Worm (Caenorhabditis elegans) whole organism, young adult: ENCODE data around the gene ZK1307.9.

Source experiments
- B0019.2 ChIP-seq: fragments of 200-800 bp; sonication (Bioruptor generic); conservative IDR thresholded peaks from 2 replicates; pipeline ENCODE4 v1.3.6; 2022; ENCODE audit warnings: missing genetic modification reagents, missing genetic modification characterization, missing compliant biosample characterization
- B0336.3 ChIP-seq: fragments of 200-800 bp; sonication (Bioruptor generic); IDR thresholded peaks from 2 replicates; pipeline ENCODE4 v1.3.6; 2022; ENCODE audit warnings: missing genetic modification characterization, missing compliant biosample characterization
- C06A6.2 ChIP-seq: fragments of 200-800 bp; sonication (Bioruptor generic); conservative IDR thresholded peaks from 2 replicates; pipeline ENCODE4 v1.3.6; 2022; ENCODE audit warnings: missing genetic modification characterization, missing compliant biosample characterization
- F22D6.2 ChIP-seq: sonication (generic microtip); optimal IDR thresholded peaks from 2 replicates; lab custom pipeline; 2016; ENCODE audit warnings: mild to moderate bottlenecking, missing genetic modification characterization, missing compliant biosample characterization
- F33H1.4 ChIP-seq: fragments of 200-800 bp; sonication (Bioruptor generic); IDR thresholded peaks from 2 replicates; pipeline ENCODE4 v1.3.6; 2022; ENCODE audit warnings: missing genetic modification reagents, missing genetic modification characterization, missing compliant biosample characterization
- F57C9.4 ChIP-seq: sonication (generic microtip); optimal IDR thresholded peaks from 2 replicates; lab custom pipeline; 2017; ENCODE audit warnings: mild to moderate bottlenecking, missing genetic modification characterization, missing compliant biosample characterization
- K11D2.4 ChIP-seq: fragments of 200-800 bp; sonication (Bioruptor generic); IDR thresholded peaks from 2 replicates; pipeline ENCODE4 v1.3.6; 2022; ENCODE audit warnings: missing genetic modification reagents, missing genetic modification characterization, missing compliant biosample characterization
- K12H6.12 ChIP-seq: fragments of 200-800 bp; sonication (Bioruptor generic); optimal IDR thresholded peaks from 2 replicates; lab custom pipeline; 2018; ENCODE audit warnings: mild to moderate bottlenecking, missing genetic modification characterization, missing compliant biosample characterization
- Y56A3A.18 ChIP-seq: fragments of 200-800 bp; sonication (Bioruptor generic); IDR thresholded peaks from 2 replicates; pipeline ENCODE4 v1.3.6; 2022; ENCODE audit warnings: missing genetic modification reagents, missing genetic modification characterization, missing compliant biosample characterization
- Y67H2A.10 ChIP-seq: fragments of 200-800 bp; sonication (Bioruptor generic); conservative IDR thresholded peaks from 2 replicates; pipeline ENCODE4 v1.3.6; 2022; ENCODE audit warnings: missing genetic modification reagents, missing genetic modification characterization, missing compliant biosample characterization
- ama-1 ChIP-seq, 3 experiments: fragments of 150-350 bp in 1 of 3; sonication (generic microtip) in 2 of 3; optimal IDR thresholded peaks; 2 replicates each; lab custom pipeline; 2014 to 2018; ENCODE audit warnings: missing biosample characterization in 2 of 3, missing genetic modification characterization in 2 of 3, missing genetic modification reagents in 2 of 3
- atf-7 ChIP-seq: sonication (generic microtip); optimal IDR thresholded peaks from 2 replicates; lab custom pipeline; 2017; ENCODE audit warnings: mild to moderate bottlenecking, missing genetic modification characterization, missing compliant biosample characterization
- attf-3 ChIP-seq: fragments of 200-800 bp; sonication (Bioruptor generic); conservative IDR thresholded peaks from 2 replicates; pipeline ENCODE4 v1.3.6; 2022; ENCODE audit warnings: missing genetic modification reagents, missing genetic modification characterization, missing compliant biosample characterization
- attf-5 ChIP-seq: fragments of 200-800 bp; sonication (Bioruptor generic); optimal IDR thresholded peaks from 2 replicates; lab custom pipeline; 2018; ENCODE audit warnings: mild to moderate bottlenecking, missing genetic modification characterization, missing compliant biosample characterization
- cebp-1 ChIP-seq, 2 experiments: fragments of 200-800 bp in 1 of 2; sonication (Bioruptor generic) in 1 of 2; sonication (generic microtip) in 1 of 2; IDR thresholded peaks in 1 of 2; optimal IDR thresholded peaks in 1 of 2; 2 replicates each; pipeline versions ENCODE4 v1.3.6 to Lab custom; 2017 to 2022; ENCODE audit warnings: missing compliant biosample characterization in 2 of 2, missing genetic modification characterization in 2 of 2, mild to moderate bottlenecking in 1 of 2, missing genetic modification reagents in 1 of 2, moderate library complexity in 1 of 2
- ceh-27 ChIP-seq: fragments of 200-800 bp; sonication (Bioruptor generic); optimal IDR thresholded peaks from 2 replicates; lab custom pipeline; 2018; ENCODE audit warnings: mild to moderate bottlenecking, missing genetic modification characterization, moderate library complexity, missing compliant biosample characterization
- ceh-79 ChIP-seq: sonication (generic microtip); optimal IDR thresholded peaks from 2 replicates; lab custom pipeline; 2017; ENCODE audit warnings: mild to moderate bottlenecking, missing genetic modification characterization, missing compliant biosample characterization
- die-1 ChIP-seq: sonication (generic microtip); optimal IDR thresholded peaks from 2 replicates; lab custom pipeline; 2016; ENCODE audit warnings: missing genotype, mild to moderate bottlenecking, missing genetic modification characterization, missing compliant biosample characterization
- dox-1 ChIP-seq: fragments of 200-800 bp; sonication (Bioruptor generic); IDR thresholded peaks from 2 replicates; pipeline ENCODE4 v1.3.6; 2022; ENCODE audit warnings: missing genetic modification reagents, missing genetic modification characterization, missing compliant biosample characterization
- dpff-1 ChIP-seq: sonication (generic microtip); optimal IDR thresholded peaks from 2 replicates; lab custom pipeline; 2017; ENCODE audit warnings: mild to moderate bottlenecking, missing genetic modification characterization, missing compliant biosample characterization
- egl-44 ChIP-seq: fragments of 200-800 bp; sonication (Bioruptor generic); IDR thresholded peaks from 2 replicates; pipeline ENCODE4 v1.3.6; 2022; ENCODE audit warnings: missing genetic modification reagents, missing genetic modification characterization, missing compliant biosample characterization
- ets-4 ChIP-seq: fragments of 200-800 bp; sonication (Bioruptor generic); optimal IDR thresholded peaks from 2 replicates; lab custom pipeline; 2018; ENCODE audit warnings: mild to moderate bottlenecking, missing genetic modification characterization, missing compliant biosample characterization
- gei-17 ChIP-seq: fragments of 200-800 bp; sonication (Bioruptor generic); optimal IDR thresholded peaks from 2 replicates; lab custom pipeline; 2018; ENCODE audit warnings: mild to moderate bottlenecking, missing genetic modification characterization, missing compliant biosample characterization
- him-1 ChIP-seq: sonication (generic microtip); optimal IDR thresholded peaks from 2 replicates; lab custom pipeline; 2016; ENCODE audit warnings: missing genotype, missing genetic modification reagents, missing genetic modification characterization, missing compliant biosample characterization
- hmg-20 ChIP-seq: fragments of 200-800 bp; sonication (Bioruptor generic); IDR thresholded peaks from 2 replicates; pipeline ENCODE4 v1.3.6; 2022; ENCODE audit warnings: missing genetic modification reagents, missing genetic modification characterization, missing compliant biosample characterization
- hrde-1 ChIP-seq: sonication (generic microtip); optimal IDR thresholded peaks from 2 replicates; lab custom pipeline; 2016; ENCODE audit warnings: missing genetic modification characterization, mild to moderate bottlenecking, missing compliant biosample characterization, moderate library complexity, missing genotype, missing genetic modification reagents, borderline replicate concordance
- hsf-1 ChIP-seq: fragments of 200-800 bp; sonication (Bioruptor generic); IDR thresholded peaks from 2 replicates; pipeline ENCODE4 v1.3.6; 2022; ENCODE audit warnings: missing genetic modification reagents, missing genetic modification characterization, missing compliant biosample characterization
- let-526 ChIP-seq: fragments of 200-800 bp; sonication (Bioruptor generic); IDR thresholded peaks from 2 replicates; pipeline ENCODE4 v1.3.6; 2022; ENCODE audit warnings: missing genetic modification reagents, missing genetic modification characterization, missing compliant biosample characterization
- let-607 ChIP-seq, 2 experiments: fragments of 200-800 bp in 1 of 2; sonication (Bioruptor generic) in 1 of 2; sonication (generic microtip) in 1 of 2; optimal IDR thresholded peaks; 2 replicates each; lab custom pipeline; 2016 to 2018; ENCODE audit warnings: mild to moderate bottlenecking in 2 of 2, missing compliant biosample characterization in 2 of 2, missing genetic modification characterization in 2 of 2, moderate library complexity in 2 of 2, missing genotype in 1 of 2
- lin-54 ChIP-seq: fragments of 200-800 bp; sonication (Bioruptor generic); optimal IDR thresholded peaks from 2 replicates; lab custom pipeline; 2018; ENCODE audit warnings: mild to moderate bottlenecking, missing genetic modification characterization, missing compliant biosample characterization
- madf-10 ChIP-seq: sonication (generic microtip); optimal IDR thresholded peaks from 2 replicates; lab custom pipeline; 2016; ENCODE audit warnings: mild to moderate bottlenecking, missing genetic modification characterization, missing compliant biosample characterization
- mcd-1 ChIP-seq: fragments of 200-800 bp; sonication (Bioruptor generic); IDR thresholded peaks from 2 replicates; pipeline ENCODE4 v1.3.6; 2022; ENCODE audit warnings: missing genetic modification reagents, missing genetic modification characterization, missing compliant biosample characterization
- mes-4 ChIP-seq: sonication (generic microtip); optimal IDR thresholded peaks from 2 replicates; lab custom pipeline; 2016; ENCODE audit warnings: missing genotype, missing genetic modification characterization, missing compliant biosample characterization
- nhr-120 ChIP-seq: fragments of 200-800 bp; sonication (Bioruptor generic); IDR thresholded peaks from 2 replicates; pipeline ENCODE4 v1.3.6; 2022; ENCODE audit warnings: missing genetic modification characterization, missing compliant biosample characterization
- nhr-179 ChIP-seq: sonication (generic microtip); optimal IDR thresholded peaks from 2 replicates; lab custom pipeline; 2016; ENCODE audit warnings: mild to moderate bottlenecking, missing genetic modification characterization, missing compliant biosample characterization
- nhr-80 ChIP-seq: sonication (generic microtip); optimal IDR thresholded peaks from 2 replicates; lab custom pipeline; 2016; ENCODE audit warnings: missing genetic modification characterization, missing compliant biosample characterization
- nhr-90 ChIP-seq: sonication (generic microtip); optimal IDR thresholded peaks from 2 replicates; lab custom pipeline; 2016; ENCODE audit warnings: missing genotype, mild to moderate bottlenecking, missing genetic modification characterization, missing compliant biosample characterization
- repo-1 ChIP-seq: sonication (generic microtip); optimal IDR thresholded peaks from 2 replicates; lab custom pipeline; 2017; ENCODE audit warnings: mild to moderate bottlenecking, missing genetic modification characterization, missing compliant biosample characterization
- sea-2 ChIP-seq: fragments of 200-800 bp; sonication (Bioruptor generic); IDR thresholded peaks from 2 replicates; pipeline ENCODE4 v1.3.6; 2022; ENCODE audit warnings: missing genetic modification characterization, missing compliant biosample characterization
- snpc-4 ChIP-seq, 5 experiments: fragments of 150-350 bp in 1 of 5; sonication (generic microtip) in 4 of 5; optimal IDR thresholded peaks; 2 replicates each; lab custom pipeline; 2014 to 2018; ENCODE audit warnings: missing genetic modification characterization in 5 of 5, missing biosample characterization in 3 of 5, antibody characterized with exemption in 2 of 5, mild to moderate bottlenecking in 2 of 5, missing compliant biosample characterization in 2 of 5, missing genotype in 2 of 5, moderate library complexity in 2 of 5, missing genetic modification reagents in 1 of 5
- somi-1 ChIP-seq: fragments of 200-800 bp; sonication (Bioruptor generic); optimal IDR thresholded peaks from 2 replicates; lab custom pipeline; 2018; ENCODE audit warnings: mild to moderate bottlenecking, missing genetic modification characterization, missing compliant biosample characterization
- zfh-2 ChIP-seq: fragments of 200-800 bp; sonication (Bioruptor generic); conservative IDR thresholded peaks from 2 replicates; pipeline ENCODE4 v1.3.6; 2022; ENCODE audit warnings: missing genetic modification reagents, missing genetic modification characterization, missing compliant biosample characterization
- zim-3 ChIP-seq: sonication (generic microtip); optimal IDR thresholded peaks from 2 replicates; lab custom pipeline; 2017; ENCODE audit warnings: mild to moderate bottlenecking, missing genetic modification characterization, moderate library complexity, missing compliant biosample characterization
- ztf-18 ChIP-seq: sonication (generic microtip); optimal IDR thresholded peaks from 2 replicates; lab custom pipeline; 2016; ENCODE audit warnings: missing genotype, mild to moderate bottlenecking, missing genetic modification characterization, missing compliant biosample characterization
- ztf-22 ChIP-seq: fragments of 200-800 bp; sonication (Bioruptor generic); optimal IDR thresholded peaks from 2 replicates; lab custom pipeline; 2018; ENCODE audit warnings: mild to moderate bottlenecking, missing genetic modification characterization, moderate library complexity, missing compliant biosample characterization
- ztf-26 ChIP-seq: sonication (generic microtip); optimal IDR thresholded peaks from 2 replicates; lab custom pipeline; 2017; ENCODE audit warnings: missing genetic modification characterization, missing compliant biosample characterization
- ztf-3 ChIP-seq: fragments of 200-800 bp; sonication (Bioruptor generic); optimal IDR thresholded peaks from 2 replicates; lab custom pipeline; 2018; ENCODE audit warnings: mild to moderate bottlenecking, missing genetic modification characterization, missing compliant biosample characterization

Gene ZK1307.9

ce11 chrII:9619402-9619862, 29.9 kb upstream of the ZK1307.9 start:
- TF ChIP-seq mcd-1 (GFP tag; lab: Robert Waterston, UW) (peak; percentile 35; the same call in 1 of the 2 replicates), K11D2.4 (peak; percentile 19; the same call in 1 of the 2 replicates), let-607 (tag; optimal IDR thresholded peaks at IDR 0.05; lab: Kevin White, UChicago) (peak; percentile 80 to 94), egl-44 (GFP tag; lab: Robert Waterston, UW) (peak; percentile 56; the same call in 1 of the 2 replicates), F22D6.2 (peak; percentile 5), atf-7 (tag; lab: Kevin White, UChicago) (peak; percentile 47), him-1 (no peak), zim-3 (peak; percentile 15), F57C9.4 (tag; lab: Kevin White, UChicago) (peak; percentile 43), nhr-80 (peak; percentile 92), somi-1 (peak; percentile 56), nhr-120 (no peak), attf-3 (no peak), ceh-79 (tag; lab: Kevin White, UChicago) (no peak), ztf-22 (GFP tag; lab: Kevin White, UChicago) (peak; percentile 76), B0336.3 (peak; percentile 41; the same call in 1 of the 2 replicates), F33H1.4 (GFP tag; lab: Robert Waterston, UW) (no peak), madf-10 (tag; lab: Kevin White, UChicago) (peak; percentile 15), ama-1 (optimal IDR thresholded peaks at IDR 0.05; lab: Kevin White, UChicago) (peak; percentile 39), ama-1 (GFP tag; optimal IDR thresholded peaks at IDR 0.05; lab: Kevin White, UChicago) (no peak), attf-5 (GFP tag; lab: Kevin White, UChicago) (peak; percentile 50), sea-2 (no peak), snpc-4 (GFP tag; optimal IDR thresholded peaks at IDR 0.05; lab: Kevin White, UChicago) (no peak), snpc-4 (tag; optimal IDR thresholded peaks at IDR 0.05; lab: Kevin White, UChicago) (peak in 3 of 4 experiments; percentile 3 to 32 (median 6)), gei-17 (GFP tag; lab: Kevin White, UChicago) (no peak), ets-4 (peak; percentile 94), ztf-3 (GFP tag; lab: Kevin White, UChicago) (no peak), C06A6.2 (GFP tag; lab: Robert Waterston, UW) (0 out of 2 replicates have a peak, but pooled peaks have one; percentile 11), K12H6.12 (tag; lab: Kevin White, UChicago) (peak; percentile 25), hmg-20 (no peak), hsf-1 (GFP tag; lab: Robert Waterston, UW) (no peak), die-1 (tag; lab: Kevin White, UChicago) (peak; percentile 20), lin-54 (peak; percentile 25), Y67H2A.10 (GFP tag; lab: Robert Waterston, UW) (no peak), ztf-18 (tag; lab: Kevin White, UChicago) (no peak), nhr-179 (no peak), let-526 (GFP tag; lab: Robert Waterston, UW) (no peak), dpff-1 (no peak), zfh-2 (GFP tag; lab: Robert Waterston, UW) (0 out of 2 replicates have a peak, but pooled peaks have one; percentile 25), Y56A3A.18 (GFP tag; lab: Robert Waterston, UW) (0 out of 2 replicates have a peak, but pooled peaks have one; percentile 36), ztf-26 (tag; lab: Kevin White, UChicago) (peak; percentile 27), nhr-90 (tag; lab: Kevin White, UChicago) (peak; percentile 50), ceh-27 (GFP tag; lab: Kevin White, UChicago) (no peak), B0019.2 (GFP tag; lab: Robert Waterston, UW) (no peak), hrde-1 (no peak), dox-1 (peak; percentile 49; the same call in 1 of the 2 replicates), mes-4 (tag; lab: Kevin White, UChicago) (no peak), repo-1 (tag; lab: Kevin White, UChicago) (no peak), cebp-1 (GFP tag; IDR thresholded peaks at IDR 0.05; lab: Robert Waterston, UW) (no peak), cebp-1 (tag; optimal IDR thresholded peaks at IDR 0.05; lab: Kevin White, UChicago) (peak; percentile 44)
